In genomic region chr3R:10087206-10087927, dm6 we compare ENCODE assay signal across 2 fruit fly cellular contexts.
A peak's percentile ranks its signal among the peaks of the same experiment; 100 is the strongest.
TF ChIP-seq lines count a peak whose summit lies in the region.

No protein-coding gene starts in this region.

TF ChIP-seq in whole organism, embryonic, 481 proteins besides CTCF, POLR2A, EP300 and RAD21 (continued from another document and continues in another):
- peak; percentile 39 for TF ChIP-seq CG12942 (GFP tag; optimal IDR thresholded peaks at IDR 0.05; lab: Kevin White, UChicago)
- TF ChIP-seq CG13123 (GFP tag; optimal IDR thresholded peaks at IDR 0.05; lab: Kevin White, UChicago) = peak; percentile 19
- peak; percentile 52 for TF ChIP-seq CG6854 (GFP tag; optimal IDR thresholded peaks at IDR 0.05; lab: Kevin White, UChicago)
- 0 out of 3 replicates have a peak, but pooled peaks have one; percentile 50 for TF ChIP-seq CG3726 (GFP tag; IDR thresholded peaks at IDR 0.05; lab: Robert Waterston, UW)
- TF ChIP-seq cas (GFP tag; IDR thresholded peaks at IDR 0.05; lab: Robert Waterston, UW) = no peak
- peak; percentile 16; the same call in 1 of the 3 replicates for TF ChIP-seq gce (GFP tag; IDR thresholded peaks at IDR 0.05; lab: Robert Waterston, UW)
- peak; percentile 56; the same call in 1 of the 2 replicates for TF ChIP-seq CG1024 (GFP tag; IDR thresholded peaks at IDR 0.05; lab: Robert Waterston, UW)
- TF ChIP-seq unpg (GFP tag; optimal IDR thresholded peaks at IDR 0.05; lab: Kevin White, UChicago) = peak; percentile 56
- TF ChIP-seq NC2β (GFP tag; optimal IDR thresholded peaks at IDR 0.05; lab: Kevin White, UChicago) = peak; percentile 8
- peak; percentile 39 for TF ChIP-seq tx (GFP tag; optimal IDR thresholded peaks at IDR 0.05; lab: Kevin White, UChicago)
- no peak for TF ChIP-seq bbx (GFP tag; IDR thresholded peaks at IDR 0.05; lab: Robert Waterston, UW; ENCODE audit: partially characterized antibody)
- peak; percentile 71 for TF ChIP-seq zfh2 (GFP tag; optimal IDR thresholded peaks at IDR 0.05; lab: Kevin White, UChicago)
- peak; percentile 61 for TF ChIP-seq nom (GFP tag; optimal IDR thresholded peaks at IDR 0.05; lab: Kevin White, UChicago)
- TF ChIP-seq slp2 (GFP tag; optimal IDR thresholded peaks at IDR 0.05; lab: Kevin White, UChicago) = peak; percentile 76
- no peak for TF ChIP-seq vnd (GFP tag; IDR thresholded peaks at IDR 0.05; lab: Robert Waterston, UW; ENCODE audit: partially characterized antibody)
- peak; percentile 61 for TF ChIP-seq CG14014 (GFP tag; IDR thresholded peaks at IDR 0.05; lab: Robert Waterston, UW)
- TF ChIP-seq Asciz (GFP tag; optimal IDR thresholded peaks at IDR 0.05; lab: Kevin White, UChicago) = peak; percentile 51
- no peak for TF ChIP-seq Poxn (GFP tag; IDR thresholded peaks at IDR 0.05; lab: Robert Waterston, UW)
- peak; percentile 6 for TF ChIP-seq schlank (tag; optimal IDR thresholded peaks at IDR 0.05; lab: Kevin White, UChicago)
- TF ChIP-seq Six4 (GFP tag; optimal IDR thresholded peaks at IDR 0.05; lab: Kevin White, UChicago) = peak; percentile 57
- 0 out of 2 replicates have a peak, but pooled peaks have one; percentile 23 for TF ChIP-seq unc-4 (GFP tag; IDR thresholded peaks at IDR 0.05; lab: Robert Waterston, UW; ENCODE audit: partially characterized antibody)
- no peak for TF ChIP-seq lola (GFP tag; optimal IDR thresholded peaks at IDR 0.05; lab: Kevin White, UChicago)
- TF ChIP-seq Dip2 (GFP tag; IDR thresholded peaks at IDR 0.05; lab: Robert Waterston, UW) = no peak
- TF ChIP-seq CG15601 (tag; optimal IDR thresholded peaks at IDR 0.05; lab: Kevin White, UChicago) = no peak
- peak; percentile 79 for TF ChIP-seq lab (GFP tag; optimal IDR thresholded peaks at IDR 0.05; lab: Kevin White, UChicago)
- peak; percentile 45; the same call in 2 of the 3 replicates for TF ChIP-seq CG17361 (GFP tag; IDR thresholded peaks at IDR 0.05; lab: Robert Waterston, UW)
- peak in 1 of 2 experiments; percentile 96 for TF ChIP-seq Eip74EF (GFP tag; optimal IDR thresholded peaks at IDR 0.05; lab: Kevin White, UChicago)
- no peak for TF ChIP-seq dan (GFP tag; IDR thresholded peaks at IDR 0.05; lab: Robert Waterston, UW)
- no peak for TF ChIP-seq CG7271 (tag; optimal IDR thresholded peaks at IDR 0.05; lab: Kevin White, UChicago)
- TF ChIP-seq slou (GFP tag; optimal IDR thresholded peaks at IDR 0.05; lab: Kevin White, UChicago) = peak; percentile 47
- peak; percentile 74 for TF ChIP-seq CG17328 (GFP tag; IDR thresholded peaks at IDR 0.05; lab: Robert Waterston, UW)
- peak; percentile 12 for TF ChIP-seq CG17829 (tag; optimal IDR thresholded peaks at IDR 0.05; lab: Kevin White, UChicago)
- peak; percentile 66 for TF ChIP-seq row (GFP tag; IDR thresholded peaks at IDR 0.05; lab: Robert Waterston, UW)
- peak; percentile 80 for TF ChIP-seq CG1832 (GFP tag; optimal IDR thresholded peaks at IDR 0.05; lab: Kevin White, UChicago)
- TF ChIP-seq vfl (GFP tag; optimal IDR thresholded peaks at IDR 0.05; lab: Kevin White, UChicago) = no peak
- peak; percentile 51; the same call in 1 of the 3 replicates for TF ChIP-seq Optix (GFP tag; IDR thresholded peaks at IDR 0.05; lab: Robert Waterston, UW)
- TF ChIP-seq CG15269 (tag; optimal IDR thresholded peaks at IDR 0.05; lab: Kevin White, UChicago) = peak; percentile 52
- peak; percentile 35 for TF ChIP-seq CG8924 (tag; optimal IDR thresholded peaks at IDR 0.05; lab: Kevin White, UChicago)
- peak; percentile 82 to 95 for TF ChIP-seq Trl (optimal IDR thresholded peaks at IDR 0.05; lab: Kevin White, UChicago)
- peak; percentile 49 for TF ChIP-seq Trl (GFP tag; optimal IDR thresholded peaks at IDR 0.05; lab: Kevin White, UChicago)
- peak; percentile 65 for TF ChIP-seq tin (GFP tag; optimal IDR thresholded peaks at IDR 0.05; lab: Kevin White, UChicago)
- no peak for TF ChIP-seq CG10543 (GFP tag; optimal IDR thresholded peaks at IDR 0.05; lab: Kevin White, UChicago)
- no peak for TF ChIP-seq HLHmδ (GFP tag; optimal IDR thresholded peaks at IDR 0.05; lab: Kevin White, UChicago)
- TF ChIP-seq CG9797 (GFP tag; optimal IDR thresholded peaks at IDR 0.05; lab: Kevin White, UChicago) = no peak
- TF ChIP-seq CG2199 (GFP tag; IDR thresholded peaks at IDR 0.05; lab: Robert Waterston, UW) = 0 out of 3 replicates have a peak, but pooled peaks have one; percentile 33
- TF ChIP-seq Fer1 (GFP tag; optimal IDR thresholded peaks at IDR 0.05; lab: Kevin White, UChicago) = peak; percentile 28
- TF ChIP-seq CG10431 (GFP tag; optimal IDR thresholded peaks at IDR 0.05; lab: Kevin White, UChicago) = no peak
- no peak for TF ChIP-seq Dll (GFP tag; IDR thresholded peaks at IDR 0.05; lab: Robert Waterston, UW; ENCODE audit: partially characterized antibody)
- TF ChIP-seq Mrtf (GFP tag; IDR thresholded peaks at IDR 0.05; lab: Robert Waterston, UW) = no peak
- TF ChIP-seq psq (GFP tag; optimal IDR thresholded peaks at IDR 0.05; lab: Kevin White, UChicago) = peak; percentile 80
- peak; percentile 20 for TF ChIP-seq Sox100B (GFP tag; optimal IDR thresholded peaks at IDR 0.05; lab: Kevin White, UChicago)
- peak; percentile 41 for TF ChIP-seq emc (GFP tag; optimal IDR thresholded peaks at IDR 0.05; lab: Kevin White, UChicago)
- TF ChIP-seq kay (GFP tag; optimal IDR thresholded peaks at IDR 0.05; lab: Kevin White, UChicago) = peak; percentile 6
- peak; percentile 19 for TF ChIP-seq CG7987 (GFP tag; optimal IDR thresholded peaks at IDR 0.05; lab: Kevin White, UChicago)
- TF ChIP-seq Fer3 (tag; optimal IDR thresholded peaks at IDR 0.05; lab: Kevin White, UChicago) = peak; percentile 57
- peak; percentile 32; the same call in 1 of the 2 replicates for TF ChIP-seq CG31224 (GFP tag; IDR thresholded peaks at IDR 0.05; lab: Robert Waterston, UW)
- TF ChIP-seq hth (optimal IDR thresholded peaks at IDR 0.05; lab: Kevin White, UChicago) = no peak
- TF ChIP-seq PHDP (tag; optimal IDR thresholded peaks at IDR 0.05; lab: Kevin White, UChicago) = peak; percentile 44
- 0 out of 2 replicates have a peak, but pooled peaks have one; percentile 9 for TF ChIP-seq danr (GFP tag; IDR thresholded peaks at IDR 0.05; lab: Robert Waterston, UW)
- TF ChIP-seq CG12744 (GFP tag; optimal IDR thresholded peaks at IDR 0.05; lab: Kevin White, UChicago) = no peak
- TF ChIP-seq eyg (GFP tag; optimal IDR thresholded peaks at IDR 0.05; lab: Kevin White, UChicago) = peak; percentile 1
- TF ChIP-seq fru (optimal IDR thresholded peaks at IDR 0.05; lab: Kevin White, UChicago) = no peak
- TF ChIP-seq Hmx (GFP tag; optimal IDR thresholded peaks at IDR 0.05; lab: Kevin White, UChicago) = no peak
- peak; percentile 68 for TF ChIP-seq Nf-YC (tag; optimal IDR thresholded peaks at IDR 0.05; lab: Kevin White, UChicago)

TF ChIP-seq in whole organism, prepupa, 60 proteins besides CTCF, POLR2A, EP300 and RAD21 (continued from another document):
- TF ChIP-seq pdm3 (GFP tag; optimal IDR thresholded peaks at IDR 0.05; lab: Kevin White, UChicago) (peak; percentile 95), CG3919 (GFP tag; optimal IDR thresholded peaks at IDR 0.05; lab: Kevin White, UChicago) (peak; percentile 95), vri (GFP tag; optimal IDR thresholded peaks at IDR 0.05; lab: Kevin White, UChicago) (peak; percentile 91), dsx (GFP tag; optimal IDR thresholded peaks at IDR 0.05; lab: Kevin White, UChicago; ENCODE audit: poor library complexity, severe bottlenecking) (peak; percentile 85), fd59A (GFP tag; optimal IDR thresholded peaks at IDR 0.05; lab: Kevin White, UChicago) (peak; percentile 90), Hr38 (GFP tag; optimal IDR thresholded peaks at IDR 0.05; lab: Kevin White, UChicago) (no peak), CG6792 (GFP tag; optimal IDR thresholded peaks at IDR 0.05; lab: Kevin White, UChicago) (peak; percentile 90), fd85E (GFP tag; optimal IDR thresholded peaks at IDR 0.05; lab: Kevin White, UChicago) (peak; percentile 51), CG6808 (GFP tag; optimal IDR thresholded peaks at IDR 0.05; lab: Kevin White, UChicago) (peak; percentile 84)
